ENCODE assay signal across 1 fruit fly cellular context in the genomic region with DNA sequence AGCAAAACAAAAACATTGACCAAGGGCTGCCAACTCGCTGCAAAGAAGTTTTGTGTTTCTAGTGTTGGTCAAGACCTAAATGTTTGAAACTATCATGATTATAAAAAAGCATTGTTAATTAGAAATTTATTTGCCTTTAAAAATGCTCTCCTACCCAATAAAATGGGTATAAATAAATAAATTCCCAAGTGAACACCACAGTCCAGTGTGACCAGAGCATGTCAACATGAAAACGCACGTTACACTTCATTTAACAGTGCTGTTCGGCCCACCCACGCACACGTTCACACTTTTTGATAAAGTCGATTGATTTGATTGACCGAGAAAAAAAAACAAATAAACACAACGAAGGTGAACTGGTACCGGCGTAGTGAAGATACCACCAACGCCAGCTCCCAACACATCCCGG.
A peak's percentile ranks its signal among the peaks of the same experiment; 100 is the strongest.
TF ChIP-seq lines count a peak whose summit lies in the region.

CG9356 (minus strand) TSS at position 166 of the 409 bp plus-strand sequence.
BBIP1 (plus strand) TSS at position 282 of the 409 bp plus-strand sequence.
CG8135 (plus strand) TSS at position 282 of the 409 bp plus-strand sequence.

TF ChIP-seq in whole organism, embryonic, 481 proteins besides CTCF, POLR2A, EP300 and RAD21 (continued from another document and continues in another):
- TF ChIP-seq CG17802 (tag; optimal IDR thresholded peaks at IDR 0.05; lab: Kevin White, UChicago): peak; percentile 25
- peak; percentile 56 for TF ChIP-seq H2.0 (GFP tag; IDR thresholded peaks at IDR 0.05; lab: Robert Waterston, UW)
- no peak for TF ChIP-seq CG5180 (GFP tag; optimal IDR thresholded peaks at IDR 0.05; lab: Kevin White, UChicago)
- TF ChIP-seq p53 (GFP tag; optimal IDR thresholded peaks at IDR 0.05; lab: Kevin White, UChicago): peak; percentile 60
- peak; percentile 46 for TF ChIP-seq slou (GFP tag; optimal IDR thresholded peaks at IDR 0.05; lab: Kevin White, UChicago)
- no peak for TF ChIP-seq CG10431 (GFP tag; optimal IDR thresholded peaks at IDR 0.05; lab: Kevin White, UChicago)
- TF ChIP-seq tx (GFP tag; optimal IDR thresholded peaks at IDR 0.05; lab: Kevin White, UChicago): peak; percentile 81
- no peak for TF ChIP-seq fru (optimal IDR thresholded peaks at IDR 0.05; lab: Kevin White, UChicago)
- TF ChIP-seq corto (GFP tag; optimal IDR thresholded peaks at IDR 0.05; lab: Kevin White, UChicago): no peak
- peak; percentile 73; the same call in 1 of the 3 replicates for TF ChIP-seq ci (GFP tag; IDR thresholded peaks at IDR 0.05; lab: Robert Waterston, UW)
- peak; percentile 88 for TF ChIP-seq CG2120 (GFP tag; optimal IDR thresholded peaks at IDR 0.05; lab: Kevin White, UChicago)
- TF ChIP-seq CG4854 (GFP tag; optimal IDR thresholded peaks at IDR 0.05; lab: Kevin White, UChicago): peak; percentile 79
- TF ChIP-seq Xrp1 (GFP tag; IDR thresholded peaks at IDR 0.05; lab: Robert Waterston, UW): peak; percentile 75
- 0 out of 3 replicates have a peak, but pooled peaks have one; percentile 35 for TF ChIP-seq so (GFP tag; IDR thresholded peaks at IDR 0.05; lab: Robert Waterston, UW)
- TF ChIP-seq CG6175 (GFP tag; IDR thresholded peaks at IDR 0.05; lab: Robert Waterston, UW): no peak
- peak; percentile 58 for TF ChIP-seq NK7.1 (GFP tag; optimal IDR thresholded peaks at IDR 0.05; lab: Kevin White, UChicago)
- TF ChIP-seq Fer2 (tag; optimal IDR thresholded peaks at IDR 0.05; lab: Kevin White, UChicago): peak; percentile 44
- no peak for TF ChIP-seq CG1529 (GFP tag; optimal IDR thresholded peaks at IDR 0.05; lab: Kevin White, UChicago)
- peak; percentile 75 for TF ChIP-seq Six4 (GFP tag; optimal IDR thresholded peaks at IDR 0.05; lab: Kevin White, UChicago)
- TF ChIP-seq Elba2 (GFP tag; optimal IDR thresholded peaks at IDR 0.05; lab: Kevin White, UChicago): peak; percentile 84
- TF ChIP-seq Scr (GFP tag; IDR thresholded peaks at IDR 0.05; lab: Robert Waterston, UW; ENCODE audit: partially characterized antibody): peak; percentile 50
- TF ChIP-seq D (optimal IDR thresholded peaks at IDR 0.05; lab: Kevin White, UChicago): no peak
- TF ChIP-seq D (GFP tag; optimal IDR thresholded peaks at IDR 0.05; lab: Kevin White, UChicago): peak; percentile 19
- TF ChIP-seq CG7271 (tag; optimal IDR thresholded peaks at IDR 0.05; lab: Kevin White, UChicago): peak; percentile 76
- no peak for TF ChIP-seq prd (optimal IDR thresholded peaks at IDR 0.05; lab: Kevin White, UChicago)
- peak; percentile 83 for TF ChIP-seq prd (GFP tag; IDR thresholded peaks at IDR 0.05; lab: Robert Waterston, UW)
- no peak for TF ChIP-seq Kr (GFP tag; optimal IDR thresholded peaks at IDR 0.05; lab: Kevin White, UChicago)
- TF ChIP-seq CG2116 (GFP tag; optimal IDR thresholded peaks at IDR 0.05; lab: Kevin White, UChicago): peak; percentile 73
- peak; percentile 84 for TF ChIP-seq CG8290 (GFP tag; optimal IDR thresholded peaks at IDR 0.05; lab: Kevin White, UChicago)
- TF ChIP-seq CG8290 (tag; optimal IDR thresholded peaks at IDR 0.05; lab: Kevin White, UChicago): peak in 1 of 2 experiments; percentile 82
- peak; percentile 82 for TF ChIP-seq Bteb2 (GFP tag; optimal IDR thresholded peaks at IDR 0.05; lab: Kevin White, UChicago)
- TF ChIP-seq bcd (GFP tag; optimal IDR thresholded peaks at IDR 0.05; lab: Kevin White, UChicago): no peak
- peak; percentile 61 for TF ChIP-seq sima (GFP tag; optimal IDR thresholded peaks at IDR 0.05; lab: Kevin White, UChicago)
- peak; percentile 41; the same call in 1 of the 2 replicates for TF ChIP-seq stc (GFP tag; IDR thresholded peaks at IDR 0.05; lab: Robert Waterston, UW)
- peak; percentile 29; the same call in 1 of the 3 replicates for TF ChIP-seq CG7357 (GFP tag; IDR thresholded peaks at IDR 0.05; lab: Robert Waterston, UW)
- TF ChIP-seq CG5953 (GFP tag; IDR thresholded peaks at IDR 0.05; lab: Robert Waterston, UW): peak; percentile 51; the same call in 1 of the 2 replicates
- peak; percentile 82 for TF ChIP-seq CG17186 (GFP tag; optimal IDR thresholded peaks at IDR 0.05; lab: Kevin White, UChicago)
- no peak for TF ChIP-seq jing (GFP tag; optimal IDR thresholded peaks at IDR 0.05; lab: Kevin White, UChicago)
- TF ChIP-seq CG10147 (GFP tag; optimal IDR thresholded peaks at IDR 0.05; lab: Kevin White, UChicago): no peak
- peak; percentile 66 for TF ChIP-seq ken (GFP tag; IDR thresholded peaks at IDR 0.05; lab: Robert Waterston, UW)
- TF ChIP-seq bigmax (GFP tag; optimal IDR thresholded peaks at IDR 0.05; lab: Kevin White, UChicago): no peak
- TF ChIP-seq crc (GFP tag; optimal IDR thresholded peaks at IDR 0.05; lab: Kevin White, UChicago): peak; percentile 61
- peak; percentile 71 for TF ChIP-seq CG18476 (GFP tag; optimal IDR thresholded peaks at IDR 0.05; lab: Kevin White, UChicago)
- TF ChIP-seq cad (GFP tag; optimal IDR thresholded peaks at IDR 0.05; lab: Kevin White, UChicago): no peak
- no peak for TF ChIP-seq wdn (GFP tag; IDR thresholded peaks at IDR 0.05; lab: Robert Waterston, UW)
- peak; percentile 66 for TF ChIP-seq grau (tag; optimal IDR thresholded peaks at IDR 0.05; lab: Kevin White, UChicago)
- TF ChIP-seq Fer3 (tag; optimal IDR thresholded peaks at IDR 0.05; lab: Kevin White, UChicago): peak; percentile 64
- peak; percentile 59 for TF ChIP-seq Spps (tag; optimal IDR thresholded peaks at IDR 0.05; lab: Kevin White, UChicago)
- TF ChIP-seq Opbp (GFP tag; IDR thresholded peaks at IDR 0.05; lab: Robert Waterston, UW; ENCODE audit: partially characterized antibody): peak; percentile 62
- peak; percentile 69 for TF ChIP-seq vfl (GFP tag; optimal IDR thresholded peaks at IDR 0.05; lab: Kevin White, UChicago)
- peak; percentile 50 for TF ChIP-seq CG10543 (GFP tag; optimal IDR thresholded peaks at IDR 0.05; lab: Kevin White, UChicago)
- TF ChIP-seq CG1024 (GFP tag; IDR thresholded peaks at IDR 0.05; lab: Robert Waterston, UW): peak; percentile 62; the same call in 1 of the 2 replicates
- peak; percentile 75 for TF ChIP-seq CG11456 (GFP tag; IDR thresholded peaks at IDR 0.05; lab: Robert Waterston, UW)
- no peak for TF ChIP-seq Hand (GFP tag; optimal IDR thresholded peaks at IDR 0.05; lab: Kevin White, UChicago)
- peak; percentile 77 for TF ChIP-seq maf-S (GFP tag; optimal IDR thresholded peaks at IDR 0.05; lab: Kevin White, UChicago)
- TF ChIP-seq luna (GFP tag; optimal IDR thresholded peaks at IDR 0.05; lab: Kevin White, UChicago): peak; percentile 39
- peak; percentile 38 for TF ChIP-seq fd102C (GFP tag; optimal IDR thresholded peaks at IDR 0.05; lab: Kevin White, UChicago)
- TF ChIP-seq Lpt (GFP tag; optimal IDR thresholded peaks at IDR 0.05; lab: Kevin White, UChicago): no peak
- no peak for TF ChIP-seq trh (GFP tag; optimal IDR thresholded peaks at IDR 0.05; lab: Kevin White, UChicago)
- no peak for TF ChIP-seq Deaf1 (tag; optimal IDR thresholded peaks at IDR 0.05; lab: Kevin White, UChicago)
- no peak for TF ChIP-seq gce (GFP tag; IDR thresholded peaks at IDR 0.05; lab: Robert Waterston, UW)
- TF ChIP-seq Taf1 (GFP tag; IDR thresholded peaks at IDR 0.05; lab: Robert Waterston, UW): no peak
- TF ChIP-seq CG17612 (GFP tag; IDR thresholded peaks at IDR 0.05; lab: Robert Waterston, UW): no peak
- TF ChIP-seq CG3838 (GFP tag; optimal IDR thresholded peaks at IDR 0.05; lab: Kevin White, UChicago): peak; percentile 45
- peak; percentile 81 for TF ChIP-seq sqz (GFP tag; optimal IDR thresholded peaks at IDR 0.05; lab: Kevin White, UChicago)
- TF ChIP-seq CG12769 (tag; optimal IDR thresholded peaks at IDR 0.05; lab: Kevin White, UChicago): no peak
- no peak for TF ChIP-seq Hmx (GFP tag; optimal IDR thresholded peaks at IDR 0.05; lab: Kevin White, UChicago)
- no peak for TF ChIP-seq Doc2 (GFP tag; IDR thresholded peaks at IDR 0.05; lab: Robert Waterston, UW)
- TF ChIP-seq CG17361 (GFP tag; IDR thresholded peaks at IDR 0.05; lab: Robert Waterston, UW): no peak; the same call in 1 of the 3 replicates
- peak; percentile 71 for TF ChIP-seq Ptx1 (GFP tag; IDR thresholded peaks at IDR 0.05; lab: Robert Waterston, UW)
- peak; percentile 71 for TF ChIP-seq CG8924 (tag; optimal IDR thresholded peaks at IDR 0.05; lab: Kevin White, UChicago)
- peak; percentile 41 for TF ChIP-seq Meics (GFP tag; optimal IDR thresholded peaks at IDR 0.05; lab: Kevin White, UChicago)
- no peak for TF ChIP-seq Dip2 (GFP tag; IDR thresholded peaks at IDR 0.05; lab: Robert Waterston, UW)
- TF ChIP-seq btn (GFP tag; optimal IDR thresholded peaks at IDR 0.05; lab: Kevin White, UChicago): peak; percentile 63
- TF ChIP-seq D19A (tag; optimal IDR thresholded peaks at IDR 0.05; lab: Kevin White, UChicago): no peak
- TF ChIP-seq CG12744 (GFP tag; optimal IDR thresholded peaks at IDR 0.05; lab: Kevin White, UChicago): peak; percentile 68
- TF ChIP-seq CG2875 (GFP tag; optimal IDR thresholded peaks at IDR 0.05; lab: Kevin White, UChicago): peak; percentile 32
- no peak for TF ChIP-seq scrt (GFP tag; optimal IDR thresholded peaks at IDR 0.05; lab: Kevin White, UChicago)
- peak; percentile 88 for TF ChIP-seq CG12659 (GFP tag; optimal IDR thresholded peaks at IDR 0.05; lab: Kevin White, UChicago)
- peak; percentile 69 for TF ChIP-seq CG32772 (GFP tag; IDR thresholded peaks at IDR 0.05; lab: Robert Waterston, UW)
- TF ChIP-seq sob (GFP tag; IDR thresholded peaks at IDR 0.05; lab: Robert Waterston, UW): peak; percentile 68; the same call in 1 of the 2 replicates
- peak; percentile 90 for TF ChIP-seq CG13624 (GFP tag; optimal IDR thresholded peaks at IDR 0.05; lab: Kevin White, UChicago)
- TF ChIP-seq CG10321 (GFP tag; IDR thresholded peaks at IDR 0.05; lab: Robert Waterston, UW): no peak
- peak; percentile 59 for TF ChIP-seq HHEX (GFP tag; optimal IDR thresholded peaks at IDR 0.05; lab: Kevin White, UChicago)
- TF ChIP-seq dmrt11E (tag; optimal IDR thresholded peaks at IDR 0.05; lab: Kevin White, UChicago): peak; percentile 60
- peak; percentile 37 for TF ChIP-seq CG6683 (GFP tag; optimal IDR thresholded peaks at IDR 0.05; lab: Kevin White, UChicago)
- TF ChIP-seq Poxn (GFP tag; IDR thresholded peaks at IDR 0.05; lab: Robert Waterston, UW): no peak
- TF ChIP-seq Max (GFP tag; optimal IDR thresholded peaks at IDR 0.05; lab: Kevin White, UChicago): peak; percentile 70
- peak; percentile 79 to 81 for TF ChIP-seq Pdp1 (GFP tag; optimal IDR thresholded peaks at IDR 0.05; lab: Kevin White, UChicago)
- TF ChIP-seq CG16779 (GFP tag; IDR thresholded peaks at IDR 0.05; lab: Robert Waterston, UW): no peak
- no peak for TF ChIP-seq h (optimal IDR thresholded peaks at IDR 0.05; lab: Kevin White, UChicago)
- TF ChIP-seq Trl (optimal IDR thresholded peaks at IDR 0.05; lab: Kevin White, UChicago): no peak
- peak; percentile 84 for TF ChIP-seq Trl (GFP tag; optimal IDR thresholded peaks at IDR 0.05; lab: Kevin White, UChicago)
- no peak for TF ChIP-seq CG30431 (GFP tag; optimal IDR thresholded peaks at IDR 0.05; lab: Kevin White, UChicago)
- TF ChIP-seq Sox102F (GFP tag; optimal IDR thresholded peaks at IDR 0.05; lab: Kevin White, UChicago): no peak
- peak; percentile 75 for TF ChIP-seq Hr3 (GFP tag; optimal IDR thresholded peaks at IDR 0.05; lab: Kevin White, UChicago)
- TF ChIP-seq hkb (optimal IDR thresholded peaks at IDR 0.05; lab: Kevin White, UChicago): peak; percentile 88
- peak; percentile 76 for TF ChIP-seq hkb (GFP tag; IDR thresholded peaks at IDR 0.05; lab: Robert Waterston, UW)
- TF ChIP-seq CG10959 (GFP tag; IDR thresholded peaks at IDR 0.05; lab: Robert Waterston, UW): no peak
- TF ChIP-seq CG16815 (GFP tag; optimal IDR thresholded peaks at IDR 0.05; lab: Kevin White, UChicago): peak; percentile 21
- peak; percentile 68 for TF ChIP-seq cato (GFP tag; optimal IDR thresholded peaks at IDR 0.05; lab: Kevin White, UChicago; ENCODE audit: borderline replicate concordance)
- TF ChIP-seq kay (GFP tag; optimal IDR thresholded peaks at IDR 0.05; lab: Kevin White, UChicago): peak; percentile 57
- TF ChIP-seq cwo (GFP tag; optimal IDR thresholded peaks at IDR 0.05; lab: Kevin White, UChicago): peak; percentile 26
- no peak for TF ChIP-seq usp (GFP tag; optimal IDR thresholded peaks at IDR 0.05; lab: Kevin White, UChicago)
- TF ChIP-seq row (GFP tag; IDR thresholded peaks at IDR 0.05; lab: Robert Waterston, UW): peak; percentile 67
- peak; percentile 82 for TF ChIP-seq kni (GFP tag; optimal IDR thresholded peaks at IDR 0.05; lab: Kevin White, UChicago)
- TF ChIP-seq H15 (GFP tag; IDR thresholded peaks at IDR 0.05; lab: Robert Waterston, UW): peak; percentile 66; the same call in 2 of the 3 replicates
- peak; percentile 80 for TF ChIP-seq jumu (GFP tag; optimal IDR thresholded peaks at IDR 0.05; lab: Kevin White, UChicago)
- no peak for TF ChIP-seq Eip74EF (GFP tag; optimal IDR thresholded peaks at IDR 0.05; lab: Kevin White, UChicago)
- TF ChIP-seq ERR (GFP tag; optimal IDR thresholded peaks at IDR 0.05; lab: Kevin White, UChicago): peak; percentile 82
- TF ChIP-seq CG11093 (GFP tag; IDR thresholded peaks at IDR 0.05; lab: Robert Waterston, UW): no peak
- peak; percentile 41 for TF ChIP-seq CG2202 (tag; optimal IDR thresholded peaks at IDR 0.05; lab: Kevin White, UChicago)
- TF ChIP-seq crp (GFP tag; optimal IDR thresholded peaks at IDR 0.05; lab: Kevin White, UChicago): peak in 1 of 2 experiments; percentile 37
- no peak for TF ChIP-seq yki (optimal IDR thresholded peaks at IDR 0.05; lab: Kevin White, UChicago)
- no peak for TF ChIP-seq CG7963 (GFP tag; IDR thresholded peaks at IDR 0.05; lab: Robert Waterston, UW; ENCODE audit: partially characterized antibody)
- peak; percentile 76 for TF ChIP-seq Mes4 (GFP tag; optimal IDR thresholded peaks at IDR 0.05; lab: Kevin White, UChicago)
- TF ChIP-seq repo (GFP tag; optimal IDR thresholded peaks at IDR 0.05; lab: Kevin White, UChicago): peak; percentile 52
- TF ChIP-seq CG7745 (tag; optimal IDR thresholded peaks at IDR 0.05; lab: Kevin White, UChicago): no peak
- TF ChIP-seq pho (GFP tag; optimal IDR thresholded peaks at IDR 0.05; lab: Kevin White, UChicago): peak; percentile 78
- TF ChIP-seq PHDP (tag; optimal IDR thresholded peaks at IDR 0.05; lab: Kevin White, UChicago): peak; percentile 73
- peak; percentile 92 for TF ChIP-seq Sin3A (optimal IDR thresholded peaks at IDR 0.05; lab: Kevin White, UChicago)
- peak; percentile 69 for TF ChIP-seq CG13296 (GFP tag; optimal IDR thresholded peaks at IDR 0.05; lab: Kevin White, UChicago)
- TF ChIP-seq en (GFP tag; optimal IDR thresholded peaks at IDR 0.05; lab: Kevin White, UChicago): peak; percentile 73
- TF ChIP-seq CG16863 (GFP tag; optimal IDR thresholded peaks at IDR 0.05; lab: Kevin White, UChicago): peak; percentile 76
- peak; percentile 29 for TF ChIP-seq fd3F (GFP tag; optimal IDR thresholded peaks at IDR 0.05; lab: Kevin White, UChicago)
- TF ChIP-seq CG6272 (GFP tag; IDR thresholded peaks at IDR 0.05; lab: Robert Waterston, UW): peak; percentile 38; the same call in 1 of the 2 replicates
